Fruit fly (Drosophila melanogaster): ENCODE measurements around the gene Sgs3.

Sgs3 gene

dm6 chr3L:11511921-11512320, at the start of gene Sgs3:
Gene Sgs3 (plus strand): TSS chr3L:11512221.
- TF ChIP-seq CG13123 (GFP tag; optimal IDR thresholded peaks at IDR 0.05) (no peak), sens (GFP tag) (peak; percentile 19)

- TF ChIP-seq CG7556 (GFP tag; optimal IDR thresholded peaks at IDR 0.05): no peak
- TF ChIP-seq CG4854 (GFP tag; optimal IDR thresholded peaks at IDR 0.05): no peak
- peak; percentile 45 for TF ChIP-seq row (GFP tag; IDR thresholded peaks at IDR 0.05)
- peak; percentile 25 for TF ChIP-seq nmo (GFP tag; optimal IDR thresholded peaks at IDR 0.05)
- TF ChIP-seq pan (optimal IDR thresholded peaks at IDR 0.05): no peak
- TF ChIP-seq pan (GFP tag; optimal IDR thresholded peaks at IDR 0.05 in 1 of 2, IDR thresholded peaks at IDR 0.05 in 1 of 2): peak in 1 of 2 experiments; percentile 30
- no peak for TF ChIP-seq CG12391 (tag; optimal IDR thresholded peaks at IDR 0.05)
- peak; percentile 24 for TF ChIP-seq CG15696 (tag; optimal IDR thresholded peaks at IDR 0.05)
- no peak for TF ChIP-seq zfh2 (GFP tag; optimal IDR thresholded peaks at IDR 0.05)
- TF ChIP-seq bsh (GFP tag; optimal IDR thresholded peaks at IDR 0.05): peak in 1 of 2 experiments; percentile 12
- no peak for TF ChIP-seq NFAT (GFP tag; IDR thresholded peaks at IDR 0.05)
- TF ChIP-seq Med (GFP tag): peak; percentile 58
- TF ChIP-seq CG2202 (tag; optimal IDR thresholded peaks at IDR 0.05): no peak
- TF ChIP-seq HLHmδ (GFP tag; optimal IDR thresholded peaks at IDR 0.05): no peak
- TF ChIP-seq CG10267 (tag; optimal IDR thresholded peaks at IDR 0.05): peak; percentile 13
- TF ChIP-seq ara (GFP tag; IDR thresholded peaks at IDR 0.05): peak; percentile 53; the same call in 1 of the 2 replicates
- TF ChIP-seq pb (GFP tag; optimal IDR thresholded peaks at IDR 0.05): no peak
- no peak for TF ChIP-seq Jarid2 (GFP tag; optimal IDR thresholded peaks at IDR 0.05)
- TF ChIP-seq HLH4C (GFP tag; IDR thresholded peaks at IDR 0.05; ENCODE audit: partially characterized antibody): no peak
- peak; percentile 70 for TF ChIP-seq zfh1 (GFP tag; IDR thresholded peaks at IDR 0.05)
- TF ChIP-seq CG14667 (GFP tag; IDR thresholded peaks at IDR 0.05): 0 out of 2 replicates have a peak, but pooled peaks have one; percentile 3
- no peak for TF ChIP-seq CG7372 (GFP tag; IDR thresholded peaks at IDR 0.05)
- TF ChIP-seq CG18262 (tag; optimal IDR thresholded peaks at IDR 0.05): peak; percentile 31
- TF ChIP-seq grau (tag; optimal IDR thresholded peaks at IDR 0.05): peak; percentile 11
- TF ChIP-seq E2f2 (GFP tag; IDR thresholded peaks at IDR 0.05): no peak
- TF ChIP-seq tio (GFP tag; optimal IDR thresholded peaks at IDR 0.05): peak; percentile 7
- no peak for TF ChIP-seq Antp (GFP tag; optimal IDR thresholded peaks at IDR 0.05)
- no peak for TF ChIP-seq CG15601 (tag; optimal IDR thresholded peaks at IDR 0.05)
- TF ChIP-seq CG4404 (GFP tag; IDR thresholded peaks at IDR 0.05): peak; percentile 35; the same call in 1 of the 2 replicates
- TF ChIP-seq CG4707 (GFP tag; optimal IDR thresholded peaks at IDR 0.05): no peak
- peak; percentile 27 for TF ChIP-seq CG17359 (tag; optimal IDR thresholded peaks at IDR 0.05)
- TF ChIP-seq Hmx (GFP tag; optimal IDR thresholded peaks at IDR 0.05): no peak
- no peak for TF ChIP-seq peb (GFP tag; IDR thresholded peaks at IDR 0.05)
- TF ChIP-seq CG3407 (GFP tag; optimal IDR thresholded peaks at IDR 0.05): no peak
- TF ChIP-seq croc (GFP tag; conservative IDR thresholded peaks at IDR 0.05): peak; percentile 13; the same call in 1 of the 3 replicates
- no peak for TF ChIP-seq D19B (GFP tag; optimal IDR thresholded peaks at IDR 0.05)
- TF ChIP-seq CG7271 (tag; optimal IDR thresholded peaks at IDR 0.05): peak; percentile 59
- peak; percentile 47; the same call in 1 of the 2 replicates for TF ChIP-seq HLH3B (GFP tag; IDR thresholded peaks at IDR 0.05)
- no peak for TF ChIP-seq Aef1 (GFP tag; IDR thresholded peaks at IDR 0.05)
- TF ChIP-seq repo (GFP tag; optimal IDR thresholded peaks at IDR 0.05): no peak
- TF ChIP-seq CG10979 (tag; optimal IDR thresholded peaks at IDR 0.05): peak; percentile 24
- 0 out of 2 replicates have a peak, but pooled peaks have one; percentile 19 for TF ChIP-seq ap (GFP tag; IDR thresholded peaks at IDR 0.05)
- TF ChIP-seq CG11093 (GFP tag; IDR thresholded peaks at IDR 0.05): no peak
- peak; percentile 50; the same call in 1 of the 2 replicates for TF ChIP-seq CG6689 (GFP tag; IDR thresholded peaks at IDR 0.05)
- no peak for TF ChIP-seq salm (tag; optimal IDR thresholded peaks at IDR 0.05)
- no peak for TF ChIP-seq MESR4 (GFP tag; optimal IDR thresholded peaks at IDR 0.05)
- peak; percentile 32 for TF ChIP-seq CG11504 (tag; optimal IDR thresholded peaks at IDR 0.05)
Observed at dm6 chr3L:11465371-11465914, 46.6 kb upstream of the Sgs3 start, which contains the start of gene Fum3. Gene Fum3 (minus strand): TSS chr3L:11465864.

Measured in whole organism, embryonic.